Worm (Caenorhabditis elegans) whole organism, L2 larva: ENCODE results near the gene F08G5.3.

ENCODE experiments used
- C34F6.9 ChIP-seq: fragments of 150-350 bp; optimal IDR thresholded peaks from 2 replicates; lab custom pipeline; 2014; ENCODE audit warnings: missing biosample characterization, missing genetic modification characterization
- Y55F3AM.14 ChIP-seq: fragments of 200-800 bp; sonication (Bioruptor generic); optimal IDR thresholded peaks from 2 replicates; lab custom pipeline; 2018; ENCODE audit warnings: mild to moderate bottlenecking, missing genetic modification characterization, missing compliant biosample characterization
- ZK546.5 ChIP-seq: sonication (generic microtip); optimal IDR thresholded peaks from 2 replicates; lab custom pipeline; 2017; ENCODE audit warnings: missing biosample characterization, missing genetic modification characterization
- alr-1 ChIP-seq: fragments of 150-350 bp; optimal IDR thresholded peaks from 2 replicates; lab custom pipeline; 2014; ENCODE audit warnings: missing biosample characterization, missing genetic modification characterization
- aly-2 ChIP-seq: fragments of 150-350 bp; optimal IDR thresholded peaks from 2 replicates; lab custom pipeline; 2014; ENCODE audit warnings: missing biosample characterization, missing genetic modification characterization
- ama-1 ChIP-seq: fragments of 150-350 bp; optimal IDR thresholded peaks from 2 replicates; lab custom pipeline; 2018; ENCODE audit warnings: inconsistent platforms
- blmp-1 ChIP-seq: sonication (generic microtip); optimal IDR thresholded peaks from 2 replicates; lab custom pipeline; 2017; ENCODE audit warnings: missing genetic modification characterization, mild to moderate bottlenecking, missing compliant biosample characterization, antibody characterized with exemption, moderate library complexity; ENCODE audit not compliant: insufficient read depth
- ceh-16 ChIP-seq: fragments of 150-350 bp; optimal IDR thresholded peaks from 2 replicates; lab custom pipeline; 2014; ENCODE audit warnings: missing biosample characterization, missing genetic modification characterization
- ceh-82 ChIP-seq: fragments of 150-350 bp; optimal IDR thresholded peaks from 2 replicates; lab custom pipeline; 2014; ENCODE audit warnings: missing biosample characterization, missing genetic modification characterization
- crh-2 ChIP-seq: sonication (generic microtip); optimal IDR thresholded peaks from 2 replicates; lab custom pipeline; 2017; ENCODE audit warnings: missing biosample characterization, missing genetic modification characterization
- elt-1 ChIP-seq: fragments of 150-350 bp; optimal IDR thresholded peaks from 2 replicates; lab custom pipeline; 2014; ENCODE audit warnings: missing biosample characterization, missing genetic modification characterization
- elt-3 ChIP-seq: sonication (generic microtip); optimal IDR thresholded peaks from 2 replicates; lab custom pipeline; 2017; ENCODE audit warnings: missing biosample characterization, missing genetic modification characterization
- gmeb-1 ChIP-seq: fragments of 150-350 bp; optimal IDR thresholded peaks from 2 replicates; lab custom pipeline; 2014; ENCODE audit warnings: missing biosample characterization, missing genetic modification characterization
- lin-13 ChIP-seq: fragments of 150-350 bp; optimal IDR thresholded peaks from 2 replicates; lab custom pipeline; 2014; ENCODE audit warnings: missing biosample characterization, missing genetic modification reagents, missing genetic modification characterization
- lin-39 ChIP-seq: fragments of 150-350 bp; optimal IDR thresholded peaks from 2 replicates; lab custom pipeline; 2014; ENCODE audit warnings: missing biosample characterization, missing genetic modification reagents, missing genetic modification characterization
- lsy-2 ChIP-seq, 2 experiments: fragments of 150-350 bp in 1 of 2; sonication (generic microtip) in 1 of 2; optimal IDR thresholded peaks; 2 replicates each; lab custom pipeline; 2014 to 2017; ENCODE audit warnings: missing biosample characterization in 2 of 2, missing genetic modification characterization in 2 of 2
- mab-5 ChIP-seq: fragments of 150-350 bp; optimal IDR thresholded peaks from 2 replicates; lab custom pipeline; 2014; ENCODE audit warnings: missing biosample characterization, missing genetic modification characterization
- mbf-1 ChIP-seq: sonication (generic microtip); optimal IDR thresholded peaks from 2 replicates; lab custom pipeline; 2017; ENCODE audit warnings: missing biosample characterization, missing genetic modification characterization
- nhr-12 ChIP-seq: fragments of 150-350 bp; optimal IDR thresholded peaks from 2 replicates; lab custom pipeline; 2014; ENCODE audit warnings: missing biosample characterization, missing genetic modification characterization
- nhr-129 ChIP-seq: fragments of 150-350 bp; optimal IDR thresholded peaks from 2 replicates; lab custom pipeline; 2014; ENCODE audit warnings: missing biosample characterization, missing genetic modification characterization
- nhr-21 ChIP-seq: fragments of 150-350 bp; optimal IDR thresholded peaks from 2 replicates; lab custom pipeline; 2014; ENCODE audit warnings: missing biosample characterization, missing genetic modification characterization
- nhr-23 ChIP-seq: fragments of 150-350 bp; optimal IDR thresholded peaks from 2 replicates; lab custom pipeline; 2014; ENCODE audit warnings: missing biosample characterization, missing genetic modification reagents, missing genetic modification characterization
- nhr-237 ChIP-seq: fragments of 150-350 bp; optimal IDR thresholded peaks from 2 replicates; lab custom pipeline; 2014; ENCODE audit warnings: missing biosample characterization, missing genetic modification characterization
- nhr-6 ChIP-seq: fragments of 150-350 bp; optimal IDR thresholded peaks from 2 replicates; lab custom pipeline; 2014; ENCODE audit warnings: missing biosample characterization, missing genetic modification characterization
- peb-1 ChIP-seq: fragments of 150-350 bp; optimal IDR thresholded peaks from 2 replicates; lab custom pipeline; 2014; ENCODE audit warnings: missing biosample characterization, missing genetic modification characterization
- skn-1 ChIP-seq: sonication (generic microtip); optimal IDR thresholded peaks from 2 replicates; lab custom pipeline; 2017; ENCODE audit warnings: missing biosample characterization, missing genetic modification characterization
- sma-3 ChIP-seq: sonication (generic microtip); optimal IDR thresholded peaks from 2 replicates; lab custom pipeline; 2016; ENCODE audit warnings: missing genetic modification reagents, missing genetic modification characterization, missing compliant biosample characterization
- sma-9 ChIP-seq, 2 experiments: fragments of 150-350 bp in 1 of 2; sonication (generic microtip) in 1 of 2; optimal IDR thresholded peaks; 2 replicates each; lab custom pipeline; 2014 to 2016; ENCODE audit warnings: missing genetic modification characterization in 2 of 2, mild to moderate bottlenecking in 1 of 2, missing biosample characterization in 1 of 2, missing compliant biosample characterization in 1 of 2, missing genetic modification reagents in 1 of 2, moderate library complexity in 1 of 2
- snpc-4 ChIP-seq: fragments of 150-350 bp; optimal IDR thresholded peaks from 2 replicates; lab custom pipeline; 2014; ENCODE audit warnings: missing biosample characterization, missing genetic modification characterization
- unc-39 ChIP-seq: fragments of 150-350 bp; optimal IDR thresholded peaks from 2 replicates; lab custom pipeline; 2014; ENCODE audit warnings: missing biosample characterization, missing genetic modification characterization
- unc-55 ChIP-seq: fragments of 150-350 bp; sonication (generic microtip); optimal IDR thresholded peaks from 3 replicates; lab custom pipeline; 2014; ENCODE audit warnings: missing biosample characterization, missing genetic modification reagents, missing genetic modification characterization
- unc-62 ChIP-seq: fragments of 150-350 bp; optimal IDR thresholded peaks from 2 replicates; lab custom pipeline; 2014; ENCODE audit warnings: missing biosample characterization, missing genetic modification reagents, missing genetic modification characterization
- zag-1 ChIP-seq: fragments of 150-350 bp; optimal IDR thresholded peaks from 2 replicates; lab custom pipeline; 2014; ENCODE audit warnings: missing biosample characterization, missing genetic modification characterization
- ztf-1 ChIP-seq: fragments of 200-800 bp; sonication (Bioruptor generic); conservative IDR thresholded peaks from 2 replicates; pipeline ENCODE4 v1.3.6; 2022; ENCODE audit warnings: missing genetic modification characterization, missing compliant biosample characterization
- ztf-11 ChIP-seq: sonication (generic microtip); optimal IDR thresholded peaks from 2 replicates; lab custom pipeline; 2017; ENCODE audit warnings: missing biosample characterization, missing genetic modification characterization
- ztf-4 ChIP-seq: fragments of 150-350 bp; optimal IDR thresholded peaks from 2 replicates; lab custom pipeline; 2014; ENCODE audit warnings: missing biosample characterization, missing genetic modification characterization

Gene F08G5.3

DNA sequence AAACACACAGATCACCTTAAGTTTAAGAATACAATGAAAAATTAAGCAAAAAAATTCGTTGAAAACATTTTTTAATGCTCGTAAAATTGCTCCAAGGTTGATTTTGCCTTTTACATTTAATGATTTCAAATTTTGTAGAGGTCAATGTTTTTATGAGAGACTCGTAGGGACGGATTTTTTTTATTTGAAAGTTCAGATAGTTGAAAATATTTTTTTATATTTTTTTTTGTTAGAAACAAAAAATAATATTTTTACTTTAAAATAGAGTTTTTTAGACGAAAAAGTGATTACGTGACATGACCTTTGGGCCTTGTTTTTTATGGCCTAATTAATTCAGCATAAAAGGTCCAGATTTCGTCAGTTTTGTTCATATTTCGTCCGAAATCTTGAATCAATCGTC, 37.4 kb upstream of the F08G5.3 start, which contains the start of gene smz-1:
smz-1 (plus strand) TSS at position 301 of the 400 bp plus-strand sequence.
- no peak for TF ChIP-seq ztf-4 (tag; lab: Kevin White, UChicago)
- no peak for TF ChIP-seq sma-3
- no peak for TF ChIP-seq Y55F3AM.14 (GFP tag; lab: Kevin White, UChicago)
- TF ChIP-seq mab-5 = no peak

ce11 chrIV:12454115-12454514, 36.7 kb upstream of the F08G5.3 start, which contains the start of gene spe-44:
Gene spe-44 (minus strand): TSS chrIV:12454215.
- TF ChIP-seq sma-3 (no peak), elt-1 (tag; lab: Kevin White, UChicago) (no peak), mbf-1 (tag; lab: Kevin White, UChicago) (no peak), nhr-12 (tag; lab: Kevin White, UChicago) (no peak), aly-2 (tag; lab: Kevin White, UChicago) (no peak), elt-3 (no peak), ztf-4 (tag; lab: Kevin White, UChicago) (no peak), alr-1 (tag; lab: Kevin White, UChicago) (no peak), unc-62 (GFP tag; lab: Kevin White, UChicago) (no peak), gmeb-1 (tag; lab: Kevin White, UChicago) (no peak)
- TF ChIP-seq, all 48 proteins: peak for 0

DNA sequence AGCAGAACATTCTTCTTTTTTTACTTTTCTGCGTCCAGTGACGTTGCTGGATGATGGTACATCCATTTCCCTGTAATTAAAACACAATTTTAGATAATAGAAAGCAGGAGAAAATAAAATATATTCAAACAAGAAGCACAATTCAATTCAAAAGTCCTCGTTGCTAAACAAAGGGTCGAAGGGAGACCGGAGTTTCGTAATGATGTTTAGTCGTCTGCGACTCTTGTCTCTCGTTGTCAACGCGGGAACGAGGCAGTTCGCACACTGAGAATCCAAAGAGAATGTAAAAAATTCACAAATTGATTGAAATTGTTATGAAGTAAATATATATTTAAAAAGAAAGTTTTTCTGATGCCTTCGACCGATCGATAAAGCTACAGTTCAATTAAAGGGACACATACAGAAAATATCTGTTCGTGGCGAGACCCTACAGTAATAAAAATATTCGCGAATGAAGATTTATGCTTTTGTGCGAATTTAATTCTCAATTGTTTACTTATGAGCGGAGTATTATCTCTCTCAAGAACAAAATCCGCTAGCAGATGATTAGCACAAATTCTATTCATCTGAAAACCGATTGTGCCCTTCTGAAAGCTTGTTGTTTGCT, 33.9 kb upstream of the F08G5.3 start, which contains the start of gene dpy-26:
dpy-26 (minus strand) TSS at position 111 of the 607 bp plus-strand sequence.
- TF ChIP-seq lsy-2 (tag; optimal IDR thresholded peaks at IDR 0.05; lab: Kevin White, UChicago) (peak in 1 of 2 experiments; percentile 1), nhr-21 (no peak), zag-1 (tag; lab: Kevin White, UChicago) (no peak), crh-2 (peak; percentile 25), skn-1 (tag; lab: Kevin White, UChicago) (no peak), nhr-23 (tag; lab: Kevin White, UChicago) (no peak), nhr-129 (peak; percentile 86), gmeb-1 (tag; lab: Kevin White, UChicago) (peak; percentile 39), lin-13 (GFP tag; lab: Kevin White, UChicago) (no peak)

- no peak for TF ChIP-seq lin-13 (GFP tag; lab: Kevin White, UChicago)
- no peak for TF ChIP-seq nhr-237
- TF ChIP-seq ztf-1 = no peak
- TF ChIP-seq C34F6.9 = no peak
- TF ChIP-seq sma-9 (GFP tag; optimal IDR thresholded peaks at IDR 0.05; lab: Kevin White, UChicago) = no peak
- no peak for TF ChIP-seq sma-9 (tag; optimal IDR thresholded peaks at IDR 0.05; lab: Kevin White, UChicago)
- no peak for TF ChIP-seq ceh-16 (tag; lab: Kevin White, UChicago)
- no peak for TF ChIP-seq ztf-4 (tag; lab: Kevin White, UChicago)
- no peak for TF ChIP-seq ZK546.5 (tag; lab: Kevin White, UChicago)
- TF ChIP-seq ama-1 (lab: Kevin White, UChicago) = no peak
- TF ChIP-seq nhr-12 (tag; lab: Kevin White, UChicago) = no peak
- no peak for TF ChIP-seq snpc-4 (tag; lab: Kevin White, UChicago)
- TF ChIP-seq lin-39 (tag; lab: Kevin White, UChicago) = no peak
- TF ChIP-seq alr-1 (tag; lab: Kevin White, UChicago) = no peak
- TF ChIP-seq ztf-11 (tag; lab: Kevin White, UChicago) = no peak
- no peak for TF ChIP-seq skn-1 (tag; lab: Kevin White, UChicago)
- TF ChIP-seq nhr-21 = no peak
- TF ChIP-seq unc-62 (GFP tag; lab: Kevin White, UChicago) = no peak
- TF ChIP-seq peb-1 = no peak
- TF ChIP-seq unc-55 (GFP tag; lab: Kevin White, UChicago) = no peak
Measured at ce11 chrIV:12445463-12445934, 28.1 kb upstream of the F08G5.3 start, which contains the start of gene C25G4.3. Gene C25G4.3 (minus strand): TSS chrIV:12445884.

DNA sequence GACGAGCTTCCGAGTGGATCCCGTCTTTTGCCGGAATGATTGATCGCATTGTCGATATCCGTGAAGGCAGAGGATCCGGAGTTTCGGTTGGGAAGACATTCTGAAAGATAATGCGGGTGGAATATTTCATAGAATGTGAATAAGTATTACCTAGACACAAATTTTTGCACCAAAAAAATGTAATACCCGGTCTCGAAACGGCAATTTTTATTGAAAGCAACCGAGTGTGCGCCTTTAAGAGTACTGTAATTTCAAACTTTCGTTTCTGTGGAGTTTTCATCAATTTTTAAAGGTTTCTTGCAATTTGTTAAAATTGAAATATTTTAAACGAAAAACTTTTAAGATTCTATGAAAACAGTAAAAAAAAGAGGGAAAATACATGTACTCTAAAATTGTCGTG, 26.6 kb upstream of the F08G5.3 start, which contains the start of gene C25G4.2:
C25G4.2 (minus strand) TSS at position 100 of the 400 bp plus-strand sequence.
- TF ChIP-seq crh-2 (no peak), ceh-82 (no peak), zag-1 (tag; lab: Kevin White, UChicago) (no peak), nhr-129 (no peak), unc-39 (tag; lab: Kevin White, UChicago) (no peak), nhr-6 (tag; lab: Kevin White, UChicago) (no peak), blmp-1 (no peak), elt-3 (no peak)
